Worm (Caenorhabditis elegans) whole organism, late embryonic: ENCODE results near the gene catp-2.

Experiments used
- C38D4.7 ChIP-seq: fragments of 200-800 bp; sonication (Bioruptor generic); optimal IDR thresholded peaks from 2 replicates; lab custom pipeline; 2018; ENCODE audit warnings: mild to moderate bottlenecking, missing genetic modification characterization, moderate library complexity, missing compliant biosample characterization
- F13H6.1 ChIP-seq: sonication (generic microtip); optimal IDR thresholded peaks from 2 replicates; lab custom pipeline; 2016; ENCODE audit warnings: missing genetic modification characterization, missing compliant biosample characterization
- T23F11.4 ChIP-seq: fragments of 200-800 bp; sonication (Bioruptor generic); optimal IDR thresholded peaks from 2 replicates; lab custom pipeline; 2018; ENCODE audit warnings: mild to moderate bottlenecking, missing genetic modification characterization, missing compliant biosample characterization
- Y22D7AL.16 ChIP-seq: sonication (generic microtip); optimal IDR thresholded peaks from 2 replicates; lab custom pipeline; 2016; ENCODE audit warnings: missing genetic modification characterization, missing compliant biosample characterization
- ceh-18 ChIP-seq: sonication (generic microtip); optimal IDR thresholded peaks from 2 replicates; lab custom pipeline; 2016; ENCODE audit warnings: missing genetic modification characterization, missing compliant biosample characterization
- ceh-19 ChIP-seq: fragments of 200-800 bp; sonication (Bioruptor generic); optimal IDR thresholded peaks from 2 replicates; lab custom pipeline; 2018; ENCODE audit warnings: mild to moderate bottlenecking, missing genetic modification characterization, missing compliant biosample characterization
- ceh-2 ChIP-seq: sonication (generic microtip); optimal IDR thresholded peaks from 2 replicates; lab custom pipeline; 2016; ENCODE audit warnings: missing genotype, missing genetic modification characterization, missing compliant biosample characterization
- ceh-22 ChIP-seq: sonication (generic microtip); optimal IDR thresholded peaks from 2 replicates; lab custom pipeline; 2017; ENCODE audit warnings: missing biosample characterization, missing genetic modification characterization
- ceh-24 ChIP-seq: sonication (generic microtip); optimal IDR thresholded peaks from 2 replicates; lab custom pipeline; 2016; ENCODE audit warnings: mild to moderate bottlenecking, missing genetic modification characterization, missing compliant biosample characterization
- ceh-30 ChIP-seq: fragments of 150-350 bp; optimal IDR thresholded peaks from 2 replicates; lab custom pipeline; 2014; ENCODE audit warnings: missing biosample characterization, missing genetic modification characterization
- ceh-45 ChIP-seq: fragments of 200-800 bp; sonication (Bioruptor generic); IDR thresholded peaks from 2 replicates; pipeline ENCODE4 v1.3.6; 2022; ENCODE audit warnings: missing genetic modification reagents, missing genetic modification characterization, missing compliant biosample characterization
- ceh-9 ChIP-seq: sonication (generic microtip); optimal IDR thresholded peaks from 2 replicates; lab custom pipeline; 2016; ENCODE audit warnings: mild to moderate bottlenecking, missing genetic modification characterization, inconsistent platforms, missing compliant biosample characterization
- elt-4 ChIP-seq: sonication (generic microtip); optimal IDR thresholded peaks from 2 replicates; lab custom pipeline; 2016; ENCODE audit warnings: missing genetic modification characterization, missing compliant biosample characterization
- ets-4 ChIP-seq: sonication (generic microtip); optimal IDR thresholded peaks from 2 replicates; lab custom pipeline; 2016; ENCODE audit warnings: missing genetic modification characterization, missing compliant biosample characterization
- fax-1 ChIP-seq: sonication (generic microtip); optimal IDR thresholded peaks from 2 replicates; lab custom pipeline; 2016; ENCODE audit warnings: missing genotype, missing genetic modification characterization, missing compliant biosample characterization
- gmeb-2 ChIP-seq: sonication (generic microtip); optimal IDR thresholded peaks from 2 replicates; lab custom pipeline; 2016; ENCODE audit warnings: missing genetic modification characterization, inconsistent platforms, missing compliant biosample characterization
- hlh-15 ChIP-seq: sonication (generic microtip); optimal IDR thresholded peaks from 2 replicates; lab custom pipeline; 2016; ENCODE audit warnings: missing genetic modification characterization, missing compliant biosample characterization
- hlh-30 ChIP-seq: sonication (generic microtip); optimal IDR thresholded peaks from 2 replicates; lab custom pipeline; 2017; ENCODE audit warnings: antibody characterized with exemption, missing genetic modification characterization, missing compliant biosample characterization; ENCODE audit not compliant: insufficient read depth
- hlh-6 ChIP-seq: sonication (generic microtip); optimal IDR thresholded peaks from 2 replicates; lab custom pipeline; 2016; ENCODE audit warnings: missing genotype, missing genetic modification characterization, missing compliant biosample characterization
- hlh-8 ChIP-seq: sonication (generic microtip); optimal IDR thresholded peaks from 2 replicates; lab custom pipeline; 2016; ENCODE audit warnings: missing genotype, missing genetic modification characterization, missing compliant biosample characterization
- madf-2 ChIP-seq: sonication (generic microtip); optimal IDR thresholded peaks from 2 replicates; lab custom pipeline; 2017; ENCODE audit warnings: missing genetic modification characterization, missing compliant biosample characterization
- nfya-1 ChIP-seq: sonication (generic microtip); optimal IDR thresholded peaks from 2 replicates; lab custom pipeline; 2017; ENCODE audit warnings: missing genetic modification characterization, mild to moderate bottlenecking, missing compliant biosample characterization, antibody characterized with exemption, moderate library complexity
- nhr-11 ChIP-seq: fragments of 150-350 bp; optimal IDR thresholded peaks from 2 replicates; lab custom pipeline; 2014; ENCODE audit warnings: missing biosample characterization, missing genetic modification characterization
- odd-2 ChIP-seq: sonication (generic microtip); optimal IDR thresholded peaks from 2 replicates; lab custom pipeline; 2017; ENCODE audit warnings: antibody characterized with exemption, mild to moderate bottlenecking, missing genetic modification characterization, missing compliant biosample characterization
- pag-3 ChIP-seq: sonication (generic microtip); optimal IDR thresholded peaks from 2 replicates; lab custom pipeline; 2016; ENCODE audit warnings: missing compliant biosample characterization, missing genetic modification characterization, borderline replicate concordance
- pat-9 ChIP-seq: fragments of 200-800 bp; sonication (Bioruptor generic); optimal IDR thresholded peaks from 2 replicates; lab custom pipeline; 2018; ENCODE audit warnings: mild to moderate bottlenecking, missing genetic modification characterization, moderate library complexity, missing compliant biosample characterization
- pax-1 ChIP-seq: fragments of 150-350 bp; optimal IDR thresholded peaks from 2 replicates; lab custom pipeline; 2014; ENCODE audit warnings: missing biosample characterization, missing genetic modification characterization
- pros-1 ChIP-seq: fragments of 150-350 bp; optimal IDR thresholded peaks from 2 replicates; lab custom pipeline; 2014; ENCODE audit warnings: missing biosample characterization, missing genetic modification reagents, missing genetic modification characterization
- ref-2 ChIP-seq: sonication (generic microtip); optimal IDR thresholded peaks from 2 replicates; lab custom pipeline; 2016; ENCODE audit warnings: missing genetic modification characterization, missing compliant biosample characterization
- rnt-1 ChIP-seq: sonication (generic microtip); optimal IDR thresholded peaks from 2 replicates; lab custom pipeline; 2016; ENCODE audit warnings: missing genetic modification characterization, missing compliant biosample characterization
- sox-2 ChIP-seq: fragments of 200-800 bp; sonication (Bioruptor generic); IDR thresholded peaks from 2 replicates; pipeline ENCODE4 v1.3.6; 2022; ENCODE audit warnings: missing genetic modification reagents, missing genetic modification characterization, missing compliant biosample characterization
- sox-4 ChIP-seq: sonication (generic microtip); optimal IDR thresholded peaks from 2 replicates; lab custom pipeline; 2017; ENCODE audit warnings: mild to moderate bottlenecking, missing genetic modification characterization, inconsistent platforms, missing compliant biosample characterization
- syd-9 ChIP-seq: sonication (generic microtip); optimal IDR thresholded peaks from 2 replicates; lab custom pipeline; 2016; ENCODE audit warnings: mild to moderate bottlenecking, missing genetic modification characterization, moderate library complexity, missing compliant biosample characterization
- tbx-2 ChIP-seq: sonication (generic microtip); optimal IDR thresholded peaks from 2 replicates; lab custom pipeline; 2016; ENCODE audit warnings: missing genetic modification characterization, missing compliant biosample characterization
- unc-3 ChIP-seq, 2 experiments: fragments of 200-800 bp in 1 of 2; sonication (Bioruptor generic) in 1 of 2; sonication (generic microtip) in 1 of 2; conservative IDR thresholded peaks in 1 of 2; optimal IDR thresholded peaks in 1 of 2; 2 replicates each; pipeline versions ENCODE4 v1.3.6 to Lab custom; 2016 to 2022; ENCODE audit warnings: missing compliant biosample characterization in 2 of 2, missing genetic modification characterization in 2 of 2, missing genetic modification reagents in 1 of 2
- unc-42 ChIP-seq: sonication (generic microtip); optimal IDR thresholded peaks from 2 replicates; lab custom pipeline; 2016; ENCODE audit warnings: missing genotype, missing genetic modification characterization, missing compliant biosample characterization
- unc-86 ChIP-seq: sonication (generic microtip); optimal IDR thresholded peaks from 2 replicates; lab custom pipeline; 2016; ENCODE audit warnings: missing genetic modification characterization, missing compliant biosample characterization
- zip-5 ChIP-seq: sonication (generic microtip); optimal IDR thresholded peaks from 2 replicates; lab custom pipeline; 2016; ENCODE audit warnings: missing genetic modification characterization, missing compliant biosample characterization
- ztf-16 ChIP-seq: sonication (generic microtip); optimal IDR thresholded peaks from 2 replicates; lab custom pipeline; 2017; ENCODE audit warnings: missing genetic modification characterization, missing compliant biosample characterization

The catp-2 gene

ce11 chrV:4974677-4975076 is 40.2 kb downstream of the catp-2 start, which contains the start of gene srsx-10:
srsx-10 (minus strand) TSS chrV:4974777.
- TF ChIP-seq unc-3 (GFP tag; conservative IDR thresholded peaks at IDR 0.05; lab: Robert Waterston, UW) (no peak), unc-3 (tag; optimal IDR thresholded peaks at IDR 0.05; lab: Kevin White, UChicago) (no peak)

ce11 chrV:4975140-4975539 is 40.6 kb downstream of the catp-2 start, which contains the start of gene F26G5.1:
F26G5.1 (plus strand) TSS chrV:4975478.
- TF ChIP-seq rnt-1 (tag; lab: Kevin White, UChicago) (no peak), zip-5 (tag; lab: Kevin White, UChicago) (no peak), ceh-2 (tag; lab: Kevin White, UChicago) (no peak), ceh-24 (no peak), ceh-45 (GFP tag; lab: Robert Waterston, UW) (no peak), ceh-18 (tag; lab: Kevin White, UChicago) (no peak), pag-3 (no peak), ceh-19 (GFP tag; lab: Kevin White, UChicago) (no peak), Y22D7AL.16 (no peak), ets-4 (tag; lab: Kevin White, UChicago) (no peak), hlh-8 (tag; lab: Kevin White, UChicago) (no peak)
- TF ChIP-seq, all 69 proteins: peak for 0

- TF ChIP-seq pros-1 (tag; lab: Kevin White, UChicago), result no peak
- no peak for TF ChIP-seq pat-9 (tag; lab: Kevin White, UChicago)
- TF ChIP-seq unc-3 (GFP tag; conservative IDR thresholded peaks at IDR 0.05; lab: Robert Waterston, UW), result no peak
- no peak for TF ChIP-seq unc-3 (tag; optimal IDR thresholded peaks at IDR 0.05; lab: Kevin White, UChicago)
- TF ChIP-seq ceh-9 (tag; lab: Kevin White, UChicago), result no peak
- TF ChIP-seq zip-5 (tag; lab: Kevin White, UChicago), result no peak
- no peak for TF ChIP-seq odd-2 (tag; lab: Kevin White, UChicago)
Observed at ce11 chrV:4977539-4977938, 43.0 kb downstream of the catp-2 start.

ce11 chrV:4979060-4979459 is 44.6 kb downstream of the catp-2 start, which contains the start of gene srsx-11:
srsx-11 (minus strand) TSS chrV:4979160.
- TF ChIP-seq ref-2 (tag; lab: Kevin White, UChicago) (no peak), hlh-8 (tag; lab: Kevin White, UChicago) (no peak), ztf-16 (tag; lab: Kevin White, UChicago) (no peak), ceh-30 (tag; lab: Kevin White, UChicago) (no peak), nhr-11 (tag; lab: Kevin White, UChicago) (no peak), madf-2 (tag; lab: Kevin White, UChicago) (no peak), elt-4 (no peak), fax-1 (tag; lab: Kevin White, UChicago) (no peak), ceh-18 (tag; lab: Kevin White, UChicago) (no peak), pros-1 (tag; lab: Kevin White, UChicago) (no peak)

ce11 chrV:4980094-4980493 is 45.6 kb downstream of the catp-2 start:
- TF ChIP-seq T23F11.4 (no peak), unc-86 (tag; lab: Kevin White, UChicago) (no peak), tbx-2 (no peak), C38D4.7 (GFP tag; lab: Kevin White, UChicago) (no peak), hlh-30 (tag; lab: Kevin White, UChicago) (no peak), ceh-45 (GFP tag; lab: Robert Waterston, UW) (no peak), ceh-19 (GFP tag; lab: Kevin White, UChicago) (no peak), sox-4 (tag; lab: Kevin White, UChicago) (no peak), ceh-24 (no peak), ceh-9 (tag; lab: Kevin White, UChicago) (no peak)

- TF ChIP-seq madf-2 (tag; lab: Kevin White, UChicago) (no peak), pax-1 (tag; lab: Kevin White, UChicago) (no peak), gmeb-2 (tag; lab: Kevin White, UChicago) (no peak), F13H6.1 (tag; lab: Kevin White, UChicago) (no peak), sox-2 (GFP tag; lab: Robert Waterston, UW) (no peak), hlh-6 (tag; lab: Kevin White, UChicago) (no peak), ceh-22 (no peak), syd-9 (tag; lab: Kevin White, UChicago) (no peak), nfya-1 (tag; lab: Kevin White, UChicago) (no peak), odd-2 (tag; lab: Kevin White, UChicago) (no peak), ref-2 (tag; lab: Kevin White, UChicago) (no peak), unc-42 (tag; lab: Kevin White, UChicago) (no peak), hlh-15 (tag; lab: Kevin White, UChicago) (no peak)
Observed at ce11 chrV:4980873-4981272, 46.4 kb downstream of the catp-2 start, which contains the start of gene srsx-12. srsx-12 (minus strand) TSS chrV:4980973.
